Worm (Caenorhabditis elegans) whole organism, L3 larva: ENCODE data around the gene F26A1.3.

Source experiments
- ceh-16 ChIP-seq: sonication (generic microtip); optimal IDR thresholded peaks from 2 replicates; lab custom pipeline; 2017; ENCODE audit warnings: missing biosample characterization, missing genetic modification characterization
- elt-1 ChIP-seq: fragments of 150-350 bp; optimal IDR thresholded peaks from 2 replicates; lab custom pipeline; 2014; ENCODE audit warnings: missing biosample characterization, missing genetic modification characterization
- fkh-10 ChIP-seq: sonication (generic microtip); optimal IDR thresholded peaks from 2 replicates; lab custom pipeline; 2017; ENCODE audit warnings: missing biosample characterization, missing genetic modification reagents, missing genetic modification characterization
- nhr-11 ChIP-seq: fragments of 150-350 bp; optimal IDR thresholded peaks from 2 replicates; lab custom pipeline; 2014; ENCODE audit warnings: missing biosample characterization, missing genetic modification characterization
- unc-62 ChIP-seq: fragments of 150-350 bp; sonication (generic microtip); optimal IDR thresholded peaks from 4 replicates; lab custom pipeline; 2014; ENCODE audit warnings: missing biosample characterization, missing genetic modification reagents, missing genetic modification characterization

DNA sequence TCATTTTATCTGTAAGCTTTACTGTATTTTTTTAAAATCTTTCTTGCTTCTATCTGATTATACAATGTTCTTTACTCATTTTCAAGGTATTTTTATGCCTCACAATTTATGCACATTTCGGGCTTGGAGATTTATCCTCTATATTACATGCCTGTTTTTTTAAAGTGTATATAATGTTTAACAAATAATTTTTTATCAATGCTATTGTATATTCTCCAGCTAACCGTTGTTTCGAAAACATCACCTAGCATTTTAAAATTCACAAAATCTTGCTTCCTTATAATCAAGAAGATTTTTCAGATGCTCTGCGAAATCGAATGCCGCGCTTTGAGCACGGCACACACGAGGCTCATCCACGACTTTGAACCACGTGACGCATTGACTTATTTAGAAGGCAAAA, 25.3 kb downstream of the F26A1.3 start, which contains the start of gene ced-4:
- TF ChIP-seq unc-62 (GFP tag; lab: Kevin White, UChicago) = no peak
- no peak for TF ChIP-seq ceh-16
- TF ChIP-seq fkh-10 = no peak
- TF ChIP-seq nhr-11 (tag; lab: Kevin White, UChicago) = no peak
- no peak for TF ChIP-seq elt-1 (tag; lab: Kevin White, UChicago)
